Fruit fly (Drosophila melanogaster): ENCODE data around the gene Wdr24.
A peak's percentile ranks its signal among the peaks of the same experiment; 100 is the strongest.

Wdr24 gene

dm6 chr3R:29783210-29783609 lies 38.3 kb upstream of the Wdr24 start (continued):
- no peak for TF ChIP-seq stc (GFP tag; IDR thresholded peaks at IDR 0.05)
- no peak for TF ChIP-seq CG12769 (tag; optimal IDR thresholded peaks at IDR 0.05)
- no peak for TF ChIP-seq disco-r (GFP tag; optimal IDR thresholded peaks at IDR 0.05)
- no peak for TF ChIP-seq TFAM (GFP tag; optimal IDR thresholded peaks at IDR 0.05)
- TF ChIP-seq CG12236 (GFP tag; optimal IDR thresholded peaks at IDR 0.05), result no peak
- TF ChIP-seq grn (GFP tag; optimal IDR thresholded peaks at IDR 0.05), result peak; percentile 21
- TF ChIP-seq CG4854 (GFP tag; optimal IDR thresholded peaks at IDR 0.05), result no peak
- TF ChIP-seq lab (GFP tag; optimal IDR thresholded peaks at IDR 0.05), result peak; percentile 13
- TF ChIP-seq row (GFP tag; IDR thresholded peaks at IDR 0.05), result no peak
- TF ChIP-seq ap (GFP tag; IDR thresholded peaks at IDR 0.05), result no peak
- no peak for TF ChIP-seq crc (GFP tag; optimal IDR thresholded peaks at IDR 0.05)
- peak; percentile 79 for TF ChIP-seq sd (tag; optimal IDR thresholded peaks at IDR 0.05)
- TF ChIP-seq CG31388 (GFP tag; optimal IDR thresholded peaks at IDR 0.05), result no peak
- TF ChIP-seq Sox102F (GFP tag; optimal IDR thresholded peaks at IDR 0.05), result no peak
- TF ChIP-seq CG5953 (GFP tag; IDR thresholded peaks at IDR 0.05), result no peak
- no peak for TF ChIP-seq CG6254 (GFP tag; optimal IDR thresholded peaks at IDR 0.05)
- TF ChIP-seq sug (tag; optimal IDR thresholded peaks at IDR 0.05), result peak; percentile 9
- TF ChIP-seq Doc2 (GFP tag; IDR thresholded peaks at IDR 0.05), result no peak
- TF ChIP-seq CG15073 (GFP tag; optimal IDR thresholded peaks at IDR 0.05), result no peak
- no peak for TF ChIP-seq wdn (GFP tag; IDR thresholded peaks at IDR 0.05)
- no peak for TF ChIP-seq croc (GFP tag; conservative IDR thresholded peaks at IDR 0.05)
- TF ChIP-seq Dp (GFP tag; optimal IDR thresholded peaks at IDR 0.05), result no peak
- no peak for TF ChIP-seq dan (GFP tag; IDR thresholded peaks at IDR 0.05)
- TF ChIP-seq Jarid2 (GFP tag; optimal IDR thresholded peaks at IDR 0.05), result no peak
- no peak for TF ChIP-seq odd (GFP tag; optimal IDR thresholded peaks at IDR 0.05)
- TF ChIP-seq CG4282 (GFP tag; optimal IDR thresholded peaks at IDR 0.05), result no peak
- TF ChIP-seq pnt (GFP tag; optimal IDR thresholded peaks at IDR 0.05), result no peak
- TF ChIP-seq hb (GFP tag; IDR thresholded peaks at IDR 0.05; ENCODE audit: partially characterized antibody), result no peak
- no peak for TF ChIP-seq MESR4 (GFP tag; optimal IDR thresholded peaks at IDR 0.05)
- TF ChIP-seq CG43689 (GFP tag; IDR thresholded peaks at IDR 0.05), result no peak
- peak; percentile 69 for TF ChIP-seq sens (GFP tag)
- TF ChIP-seq exex (tag; optimal IDR thresholded peaks at IDR 0.05), result peak; percentile 86
- no peak for TF ChIP-seq seq (GFP tag; IDR thresholded peaks at IDR 0.05)
- no peak for TF ChIP-seq crol (GFP tag; IDR thresholded peaks at IDR 0.05)
- no peak for TF ChIP-seq CG14441 (GFP tag; IDR thresholded peaks at IDR 0.05)
- TF ChIP-seq CG15601 (tag; optimal IDR thresholded peaks at IDR 0.05), result no peak
- no peak for TF ChIP-seq Dip2 (GFP tag; IDR thresholded peaks at IDR 0.05)
- no peak for TF ChIP-seq Dref (GFP tag; IDR thresholded peaks at IDR 0.05)
- no peak for TF ChIP-seq Ada2b (GFP tag; IDR thresholded peaks at IDR 0.05)
- no peak for TF ChIP-seq Myb (GFP tag; optimal IDR thresholded peaks at IDR 0.05)
- TF ChIP-seq cato (GFP tag; optimal IDR thresholded peaks at IDR 0.05; ENCODE audit: borderline replicate concordance), result no peak
- no peak for TF ChIP-seq Sox100B (GFP tag; optimal IDR thresholded peaks at IDR 0.05)
- no peak for TF ChIP-seq Taf1 (GFP tag; IDR thresholded peaks at IDR 0.05)
- TF ChIP-seq Dek (tag; optimal IDR thresholded peaks at IDR 0.05), result no peak
- TF ChIP-seq Mad (GFP tag; optimal IDR thresholded peaks at IDR 0.05), result no peak
- no peak for TF ChIP-seq CG4617 (GFP tag; optimal IDR thresholded peaks at IDR 0.05; ENCODE audit: borderline replicate concordance)
- no peak for TF ChIP-seq ind (GFP tag; optimal IDR thresholded peaks at IDR 0.05)
- TF ChIP-seq CG17568 (GFP tag; optimal IDR thresholded peaks at IDR 0.05), result no peak
- no peak for TF ChIP-seq CG17385 (GFP tag; optimal IDR thresholded peaks at IDR 0.05)
- no peak for TF ChIP-seq MBD-R2 (GFP tag; IDR thresholded peaks at IDR 0.05)
- TF ChIP-seq kay (GFP tag; optimal IDR thresholded peaks at IDR 0.05), result no peak
- no peak for TF ChIP-seq Fer1 (GFP tag; optimal IDR thresholded peaks at IDR 0.05)
- TF ChIP-seq CG15479 (GFP tag; optimal IDR thresholded peaks at IDR 0.05), result no peak
